Worm (Caenorhabditis elegans) whole organism, young adult: ENCODE data around the gene F08H9.4.

Experiments used
- C17E4.6 ChIP-seq: fragments of 200-800 bp; sonication (Bioruptor generic); IDR thresholded peaks from 2 replicates; pipeline ENCODE4 v1.3.6; 2022; ENCODE audit warnings: missing genetic modification reagents, missing genetic modification characterization, missing compliant biosample characterization
- D2030.7 ChIP-seq: fragments of 200-800 bp; sonication (Bioruptor generic); IDR thresholded peaks from 2 replicates; pipeline ENCODE4 v1.3.6; 2022; ENCODE audit warnings: missing genetic modification reagents, missing genetic modification characterization, missing compliant biosample characterization
- F37B4.10 ChIP-seq: fragments of 200-800 bp; sonication (Bioruptor generic); IDR thresholded peaks from 2 replicates; pipeline ENCODE4 v1.3.6; 2022; ENCODE audit warnings: missing genetic modification characterization, missing compliant biosample characterization
- F39B2.1 ChIP-seq: fragments of 200-800 bp; sonication (Bioruptor generic); IDR thresholded peaks from 2 replicates; pipeline ENCODE4 v1.3.6; 2022; ENCODE audit warnings: missing genetic modification reagents, missing genetic modification characterization, missing compliant biosample characterization
- F55B11.4 ChIP-seq: sonication (generic microtip); optimal IDR thresholded peaks from 2 replicates; lab custom pipeline; 2016; ENCODE audit warnings: missing compliant biosample characterization, missing genetic modification characterization, borderline replicate concordance; ENCODE audit not compliant: insufficient read depth
- K11D2.4 ChIP-seq: fragments of 200-800 bp; sonication (Bioruptor generic); IDR thresholded peaks from 2 replicates; pipeline ENCODE4 v1.3.6; 2022; ENCODE audit warnings: missing genetic modification reagents, missing genetic modification characterization, missing compliant biosample characterization
- Y53G8AR.9 ChIP-seq: fragments of 200-800 bp; sonication (Bioruptor generic); conservative IDR thresholded peaks from 2 replicates; pipeline ENCODE4 v1.3.6; 2022; ENCODE audit warnings: missing genetic modification reagents, missing genetic modification characterization, missing compliant biosample characterization
- aptf-3 ChIP-seq: fragments of 200-800 bp; sonication (Bioruptor generic); IDR thresholded peaks from 2 replicates; pipeline ENCODE4 v1.3.6; 2022; ENCODE audit warnings: missing genetic modification characterization, missing compliant biosample characterization
- atf-7 ChIP-seq: sonication (generic microtip); optimal IDR thresholded peaks from 2 replicates; lab custom pipeline; 2017; ENCODE audit warnings: mild to moderate bottlenecking, missing genetic modification characterization, missing compliant biosample characterization
- ceh-27 ChIP-seq: fragments of 200-800 bp; sonication (Bioruptor generic); optimal IDR thresholded peaks from 2 replicates; lab custom pipeline; 2018; ENCODE audit warnings: mild to moderate bottlenecking, missing genetic modification characterization, moderate library complexity, missing compliant biosample characterization
- ceh-91 ChIP-seq: fragments of 200-800 bp; sonication (Bioruptor generic); IDR thresholded peaks from 2 replicates; pipeline ENCODE4 v1.3.6; 2022; ENCODE audit warnings: missing genetic modification reagents, missing genetic modification characterization, missing compliant biosample characterization
- dox-1 ChIP-seq: fragments of 200-800 bp; sonication (Bioruptor generic); IDR thresholded peaks from 2 replicates; pipeline ENCODE4 v1.3.6; 2022; ENCODE audit warnings: missing genetic modification reagents, missing genetic modification characterization, missing compliant biosample characterization
- egl-18 ChIP-seq: fragments of 200-800 bp; sonication (Bioruptor generic); IDR thresholded peaks from 2 replicates; pipeline ENCODE4 v1.3.6; 2022; ENCODE audit warnings: missing genetic modification reagents, missing genetic modification characterization, missing compliant biosample characterization
- egl-44 ChIP-seq: fragments of 200-800 bp; sonication (Bioruptor generic); IDR thresholded peaks from 2 replicates; pipeline ENCODE4 v1.3.6; 2022; ENCODE audit warnings: missing genetic modification reagents, missing genetic modification characterization, missing compliant biosample characterization
- hmg-20 ChIP-seq: fragments of 200-800 bp; sonication (Bioruptor generic); IDR thresholded peaks from 2 replicates; pipeline ENCODE4 v1.3.6; 2022; ENCODE audit warnings: missing genetic modification reagents, missing genetic modification characterization, missing compliant biosample characterization
- hsf-1 ChIP-seq: fragments of 200-800 bp; sonication (Bioruptor generic); IDR thresholded peaks from 2 replicates; pipeline ENCODE4 v1.3.6; 2022; ENCODE audit warnings: missing genetic modification reagents, missing genetic modification characterization, missing compliant biosample characterization
- lir-1 ChIP-seq: fragments of 200-800 bp; sonication (Bioruptor generic); conservative IDR thresholded peaks from 2 replicates; pipeline ENCODE4 v1.3.6; 2022; ENCODE audit warnings: missing genetic modification reagents, missing genetic modification characterization, missing compliant biosample characterization
- lsy-27 ChIP-seq: sonication (generic microtip); optimal IDR thresholded peaks from 2 replicates; lab custom pipeline; 2017; ENCODE audit warnings: missing genetic modification characterization, mild to moderate bottlenecking, missing compliant biosample characterization, antibody characterized with exemption, missing genotype, borderline replicate concordance; ENCODE audit not compliant: insufficient read depth
- madf-6 ChIP-seq: fragments of 200-800 bp; sonication (Bioruptor generic); IDR thresholded peaks from 2 replicates; pipeline ENCODE4 v1.3.6; 2022; ENCODE audit warnings: missing genetic modification reagents, missing genetic modification characterization, missing compliant biosample characterization
- mcd-1 ChIP-seq: fragments of 200-800 bp; sonication (Bioruptor generic); IDR thresholded peaks from 2 replicates; pipeline ENCODE4 v1.3.6; 2022; ENCODE audit warnings: missing genetic modification reagents, missing genetic modification characterization, missing compliant biosample characterization
- mes-4 ChIP-seq: sonication (generic microtip); optimal IDR thresholded peaks from 2 replicates; lab custom pipeline; 2016; ENCODE audit warnings: missing genotype, missing genetic modification characterization, missing compliant biosample characterization
- nfya-2 ChIP-seq: fragments of 200-800 bp; sonication (Bioruptor generic); IDR thresholded peaks from 2 replicates; pipeline ENCODE4 v1.3.6; 2022; ENCODE audit warnings: missing genetic modification reagents, missing genetic modification characterization, missing compliant biosample characterization
- nhr-179 ChIP-seq: sonication (generic microtip); optimal IDR thresholded peaks from 2 replicates; lab custom pipeline; 2016; ENCODE audit warnings: mild to moderate bottlenecking, missing genetic modification characterization, missing compliant biosample characterization
- nhr-27 ChIP-seq: fragments of 200-800 bp; sonication (Bioruptor generic); optimal IDR thresholded peaks from 2 replicates; lab custom pipeline; 2018; ENCODE audit warnings: mild to moderate bottlenecking, missing genetic modification characterization, moderate library complexity, missing compliant biosample characterization
- pha-4 ChIP-seq: fragments of 150-350 bp; sonication (generic microtip); optimal IDR thresholded peaks from 2 replicates; lab custom pipeline; 2014; ENCODE audit warnings: missing biosample characterization, missing genetic modification reagents, missing genetic modification characterization
- rpc-1 ChIP-seq, 2 experiments: fragments of 150-350 bp in 1 of 2; sonication (generic microtip) in 1 of 2; optimal IDR thresholded peaks; 2 replicates each; lab custom pipeline; 2014 to 2018; ENCODE audit warnings: missing biosample characterization in 1 of 2, missing genetic modification characterization in 1 of 2, missing genetic modification reagents in 1 of 2, missing genotype in 1 of 2
- sdz-38 ChIP-seq: sonication (generic microtip); optimal IDR thresholded peaks from 2 replicates; lab custom pipeline; 2016; ENCODE audit warnings: missing genotype, missing genetic modification characterization, missing compliant biosample characterization
- snpc-1.3 ChIP-seq: sonication (generic microtip); optimal IDR thresholded peaks from 2 replicates; lab custom pipeline; 2017; ENCODE audit warnings: missing genetic modification characterization, mild to moderate bottlenecking, missing compliant biosample characterization, antibody characterized with exemption, moderate library complexity, missing genotype, missing genetic modification reagents; ENCODE audit not compliant: insufficient read depth
- tbx-9 ChIP-seq: sonication (generic microtip); optimal IDR thresholded peaks from 2 replicates; lab custom pipeline; 2016; ENCODE audit warnings: borderline replicate concordance, missing genetic modification characterization, inconsistent platforms, missing compliant biosample characterization
- tlf-1 ChIP-seq: fragments of 200-800 bp; sonication (Bioruptor generic); optimal IDR thresholded peaks from 2 replicates; lab custom pipeline; 2018; ENCODE audit warnings: mild to moderate bottlenecking, missing genetic modification characterization, missing compliant biosample characterization
- unc-130 ChIP-seq: sonication (generic microtip); optimal IDR thresholded peaks from 2 replicates; lab custom pipeline; 2016; ENCODE audit warnings: missing genetic modification reagents, missing genetic modification characterization, missing compliant biosample characterization
- zim-3 ChIP-seq: sonication (generic microtip); optimal IDR thresholded peaks from 2 replicates; lab custom pipeline; 2017; ENCODE audit warnings: mild to moderate bottlenecking, missing genetic modification characterization, moderate library complexity, missing compliant biosample characterization
- ztf-22 ChIP-seq: fragments of 200-800 bp; sonication (Bioruptor generic); optimal IDR thresholded peaks from 2 replicates; lab custom pipeline; 2018; ENCODE audit warnings: mild to moderate bottlenecking, missing genetic modification characterization, moderate library complexity, missing compliant biosample characterization
- ztf-25 ChIP-seq: fragments of 200-800 bp; sonication (Bioruptor generic); IDR thresholded peaks from 2 replicates; pipeline ENCODE4 v1.3.6; 2022; ENCODE audit warnings: missing genetic modification reagents, missing genetic modification characterization, missing compliant biosample characterization

Gene F08H9.4

DNA sequence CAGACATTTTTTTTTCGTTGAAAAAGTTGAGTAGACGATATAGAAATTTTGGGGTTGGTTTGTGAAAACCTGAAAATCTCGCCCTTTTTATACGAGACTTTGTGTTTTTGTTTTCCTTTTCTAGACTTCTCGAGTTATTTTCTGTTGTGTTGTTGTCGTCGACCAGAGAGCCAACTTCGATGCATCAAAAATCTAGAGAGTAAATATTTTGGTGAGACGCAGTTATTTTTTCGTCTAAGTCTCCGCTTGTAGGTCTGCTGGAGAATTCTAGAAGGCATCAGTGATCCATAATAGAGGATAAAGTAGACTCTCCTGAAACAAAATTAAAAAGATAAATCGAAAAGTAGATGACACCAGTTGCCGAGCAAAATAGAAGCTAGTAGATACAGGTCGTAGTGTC, at the start of gene F08H9.4:
Gene F08H9.4, minus strand, starts transcription at position 61 of the 400 bp plus-strand sequence.
- TF ChIP-seq Y53G8AR.9 (GFP tag; lab: Robert Waterston, UW) (no peak), hsf-1 (GFP tag; lab: Robert Waterston, UW) (no peak)

DNA sequence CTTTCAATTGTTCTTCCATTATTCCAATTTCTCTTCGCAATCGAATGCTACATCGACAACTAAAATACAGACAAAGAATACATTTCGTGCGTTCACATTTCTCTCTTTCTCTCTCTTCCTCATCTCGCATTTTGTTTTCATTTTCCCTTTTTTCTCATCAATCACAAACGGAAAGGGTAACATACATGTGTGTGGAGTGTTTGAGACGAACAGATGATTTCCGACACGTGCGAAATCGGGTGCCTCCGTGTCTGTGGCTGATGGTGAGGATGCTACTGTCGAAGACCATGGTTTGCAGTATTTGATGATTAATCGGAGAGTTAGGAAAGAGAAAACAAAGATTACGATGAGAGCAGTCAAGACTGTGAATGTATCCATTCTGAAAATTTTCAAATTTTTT, 46.5 kb upstream of the F08H9.4 start, which contains the start of gene R02D5.9:
Gene R02D5.9, minus strand, starts transcription at position 378 of the 400 bp plus-strand sequence.
- TF ChIP-seq ztf-22 (GFP tag; lab: Kevin White, UChicago), result no peak

DNA sequence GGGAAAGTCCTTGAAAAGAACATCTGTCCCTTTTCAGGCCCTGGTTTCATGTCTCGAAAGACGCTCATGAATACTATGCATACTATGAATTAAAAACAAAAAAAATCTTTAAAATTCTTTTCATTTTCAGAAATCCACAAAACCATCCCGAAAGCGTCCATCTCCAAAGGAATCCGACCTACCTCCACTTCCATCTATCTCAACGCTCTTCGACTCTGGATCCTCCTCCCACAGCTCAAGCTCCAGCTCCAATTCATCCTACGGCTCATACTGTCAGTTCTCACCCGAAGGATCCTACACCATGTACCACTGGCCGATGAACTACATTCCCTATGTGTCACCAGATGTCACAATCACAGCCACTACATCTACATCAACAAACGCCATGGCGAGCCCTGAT, 44.3 kb upstream of the F08H9.4 start:
- TF ChIP-seq sdz-38 (tag; lab: Kevin White, UChicago) (no peak), zim-3 (no peak), tlf-1 (no peak), snpc-1.3 (tag; lab: Kevin White, UChicago) (no peak), F39B2.1 (GFP tag; lab: Robert Waterston, UW) (no peak), mcd-1 (GFP tag; lab: Robert Waterston, UW) (no peak), ceh-91 (GFP tag; lab: Robert Waterston, UW) (no peak), lir-1 (GFP tag; lab: Robert Waterston, UW) (no peak), D2030.7 (GFP tag; lab: Robert Waterston, UW) (no peak), rpc-1 (optimal IDR thresholded peaks at IDR 0.05; lab: Kevin White, UChicago) (no peak), rpc-1 (tag; optimal IDR thresholded peaks at IDR 0.05; lab: Kevin White, UChicago) (no peak), hmg-20 (GFP tag; lab: Robert Waterston, UW) (no peak), dox-1 (GFP tag; lab: Robert Waterston, UW) (no peak), unc-130 (GFP tag; lab: Kevin White, UChicago) (no peak), madf-6 (GFP tag; lab: Robert Waterston, UW) (no peak), K11D2.4 (GFP tag; lab: Robert Waterston, UW) (no peak)

DNA sequence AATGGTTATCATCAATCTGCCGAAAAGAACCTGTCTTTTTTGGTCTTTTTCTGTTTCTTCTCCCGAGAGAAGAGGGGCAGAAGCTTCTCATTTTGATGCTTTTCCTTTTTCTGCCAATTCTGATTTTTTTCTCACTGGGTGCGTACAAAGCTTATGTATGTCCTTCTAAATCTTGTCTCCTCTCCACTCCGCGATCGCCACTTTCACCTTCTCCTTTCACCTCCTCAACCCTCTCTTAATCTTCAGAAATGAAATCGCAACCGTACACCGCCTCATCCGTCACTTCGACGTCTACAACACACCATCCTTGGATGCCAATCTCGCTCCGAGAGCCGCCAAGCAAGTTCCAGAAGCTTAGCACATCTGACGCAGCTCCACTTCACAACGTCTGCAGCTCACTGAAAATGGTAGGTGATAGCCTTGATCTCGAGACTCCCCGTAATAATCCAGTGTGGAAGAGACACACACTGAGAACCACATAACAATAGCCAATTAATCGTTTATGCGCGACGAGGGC, 43.8 kb upstream of the F08H9.4 start, which contains the start of gene R02D5.1:
Gene R02D5.1, plus strand, starts transcription at position 245 of the 517 bp plus-strand sequence.
- TF ChIP-seq aptf-3 (GFP tag; lab: Robert Waterston, UW), result no peak
- TF ChIP-seq ztf-25, result 0 out of 2 replicates have a peak, but pooled peaks have one; percentile 48

DNA sequence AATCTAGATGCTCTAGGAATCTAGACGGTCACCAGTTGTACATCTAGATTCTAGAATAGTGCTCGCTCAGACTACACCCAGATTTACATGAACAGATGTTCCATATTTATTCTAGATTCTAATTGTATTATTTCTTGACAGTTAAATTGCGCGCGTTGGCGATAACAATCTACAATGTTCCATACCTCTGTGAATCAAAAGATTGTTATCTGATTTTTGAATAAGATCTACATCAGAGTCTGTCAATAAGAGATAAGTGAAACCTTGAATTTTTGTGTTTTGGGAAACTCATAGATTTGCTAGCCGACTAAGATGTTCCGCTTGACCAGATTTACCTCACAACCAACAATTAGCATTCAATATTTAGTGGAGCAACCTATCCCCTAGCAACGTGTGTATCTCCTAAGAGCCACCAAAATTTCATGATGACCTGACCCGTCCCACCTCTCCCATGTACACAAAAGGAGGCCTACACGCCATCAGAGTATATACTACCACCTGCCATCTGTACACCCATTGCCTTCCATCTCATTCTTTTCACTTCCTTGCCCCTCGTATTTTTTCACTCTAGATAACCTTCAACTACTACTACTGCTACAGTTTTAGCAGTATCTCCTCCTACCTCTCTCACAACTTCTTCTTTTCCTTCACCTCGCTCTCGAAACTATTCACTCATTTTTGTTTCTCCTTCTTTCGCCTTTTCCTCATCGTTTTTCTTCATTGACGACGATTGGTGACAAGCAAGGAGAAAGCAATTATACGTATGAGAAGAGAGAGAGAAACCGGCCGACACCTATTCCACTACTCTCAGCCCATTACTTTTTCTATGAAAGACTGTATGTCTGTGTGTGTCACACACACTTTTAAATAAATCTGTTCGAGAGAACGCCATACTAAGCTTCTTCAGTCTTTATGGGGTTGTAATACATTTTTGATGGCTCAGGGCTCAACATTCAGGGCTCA, 42.8 kb upstream of the F08H9.4 start:
- TF ChIP-seq egl-44 (GFP tag; lab: Robert Waterston, UW) (no peak), nhr-179 (tag; lab: Kevin White, UChicago) (no peak), C17E4.6 (GFP tag; lab: Robert Waterston, UW) (no peak), hmg-20 (GFP tag; lab: Robert Waterston, UW) (no peak), egl-18 (GFP tag; lab: Robert Waterston, UW) (no peak), mes-4 (tag; lab: Kevin White, UChicago) (no peak), nhr-27 (tag; lab: Kevin White, UChicago) (no peak), atf-7 (tag; lab: Kevin White, UChicago) (no peak), lsy-27 (no peak), madf-6 (GFP tag; lab: Robert Waterston, UW) (no peak), F37B4.10 (GFP tag; lab: Robert Waterston, UW) (no peak), nfya-2 (GFP tag; lab: Robert Waterston, UW) (no peak), pha-4 (tag; lab: Kevin White, UChicago) (no peak), F55B11.4 (tag; lab: Kevin White, UChicago) (no peak), tbx-9 (no peak), ceh-27 (GFP tag; lab: Kevin White, UChicago) (no peak)
